Worm (Caenorhabditis elegans) whole organism, midembryonic: Measurements from ENCODE around the gene set-5.

Experiments
- T22C8.4 ChIP-seq: fragments of 200-800 bp; sonication (Bioruptor generic); IDR thresholded peaks from 2 replicates; pipeline ENCODE4 v1.3.6; 2022; ENCODE audit warnings: missing genetic modification characterization, missing compliant biosample characterization
- cog-1 ChIP-seq: sonication (generic microtip); optimal IDR thresholded peaks from 2 replicates; lab custom pipeline; 2016; ENCODE audit warnings: missing genetic modification characterization, missing compliant biosample characterization
- flt-1 ChIP-seq: fragments of 200-800 bp; sonication (Bioruptor generic); IDR thresholded peaks from 2 replicates; pipeline ENCODE4 v1.3.6; 2022; ENCODE audit warnings: missing genetic modification characterization, missing compliant biosample characterization
- klf-2 ChIP-seq: fragments of 200-800 bp; sonication (Bioruptor generic); conservative IDR thresholded peaks from 2 replicates; pipeline ENCODE4 v1.3.6; 2022; ENCODE audit warnings: missing genetic modification reagents, missing genetic modification characterization, missing compliant biosample characterization
- med-1 ChIP-seq: sonication (generic microtip); optimal IDR thresholded peaks from 2 replicates; lab custom pipeline; 2017; ENCODE audit warnings: missing genetic modification characterization, mild to moderate bottlenecking, missing compliant biosample characterization, antibody characterized with exemption, missing genetic modification reagents; ENCODE audit not compliant: insufficient read depth
- ztf-23 ChIP-seq: fragments of 200-800 bp; sonication (Bioruptor generic); IDR thresholded peaks from 2 replicates; pipeline ENCODE4 v1.3.6; 2022; ENCODE audit warnings: missing genetic modification reagents, missing genetic modification characterization, missing compliant biosample characterization
- ztf-29 ChIP-seq: fragments of 200-800 bp; sonication (Bioruptor generic); IDR thresholded peaks from 2 replicates; pipeline ENCODE4 v1.3.6; 2022; ENCODE audit warnings: missing genetic modification reagents, missing genetic modification characterization, missing compliant biosample characterization

ce11 chrV:14659595-14659994 lies 39.2 kb upstream of the set-5 start:
- no peak for TF ChIP-seq med-1 (GFP tag; lab: Kevin White, UChicago)
- no peak for TF ChIP-seq ztf-29
- TF ChIP-seq ztf-23, result no peak
- TF ChIP-seq cog-1, result no peak
- TF ChIP-seq klf-2 (GFP tag; lab: Robert Waterston, UW), result no peak
- TF ChIP-seq flt-1 (GFP tag; lab: Robert Waterston, UW), result no peak
- TF ChIP-seq T22C8.4 (GFP tag; lab: Robert Waterston, UW), result no peak
